Worm (Caenorhabditis elegans) whole organism, L3 larva: ENCODE results near the gene ser-1.

Experiments
- R02D3.7 ChIP-seq: fragments of 150-350 bp; optimal IDR thresholded peaks from 2 replicates; lab custom pipeline; 2014; ENCODE audit warnings: missing biosample characterization, missing genetic modification characterization
- ama-1 ChIP-seq: fragments of 150-350 bp; optimal IDR thresholded peaks from 2 replicates; lab custom pipeline; 2018
- ceh-82 ChIP-seq: fragments of 150-350 bp; optimal IDR thresholded peaks from 2 replicates; lab custom pipeline; 2014; ENCODE audit warnings: missing biosample characterization, missing genetic modification characterization
- eor-1 ChIP-seq, 2 experiments: fragments of 150-350 bp; optimal IDR thresholded peaks; 2 replicates each; lab custom pipeline; 2014 to 2018; ENCODE audit warnings: missing biosample characterization in 2 of 2, missing genetic modification characterization in 2 of 2
- nhr-77 ChIP-seq: fragments of 150-350 bp; optimal IDR thresholded peaks from 2 replicates; lab custom pipeline; 2014; ENCODE audit warnings: missing biosample characterization, missing genetic modification characterization

DNA sequence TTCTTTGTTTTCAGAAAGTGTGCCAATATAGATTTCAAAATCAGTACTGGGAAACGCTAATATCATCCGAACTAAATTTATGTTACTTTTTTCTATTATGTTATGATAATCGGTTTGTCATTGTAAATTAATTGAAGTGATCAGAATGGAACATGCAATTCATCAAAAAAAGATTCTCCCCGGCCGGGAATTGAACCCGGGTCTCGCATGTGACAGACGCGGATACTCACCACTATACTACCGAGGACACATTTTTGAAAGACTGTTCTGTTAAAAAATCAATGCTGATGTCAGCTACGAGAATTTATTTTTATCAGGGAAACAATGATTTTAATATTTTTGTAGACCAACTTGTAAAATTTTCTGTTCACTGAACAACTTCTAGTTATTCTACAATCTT is 39.6 kb downstream of the ser-1 start:
- TF ChIP-seq eor-1 (tag; optimal IDR thresholded peaks at IDR 0.05; lab: Kevin White, UChicago) (no peak), R02D3.7 (tag; lab: Kevin White, UChicago) (no peak), nhr-77 (tag; lab: Kevin White, UChicago) (no peak), ama-1 (no peak), ceh-82 (tag; lab: Kevin White, UChicago) (no peak)
